Worm (Caenorhabditis elegans) whole organism, early embryonic: ENCODE results near the gene F15A4.2.

Source experiments
- B0310.2 ChIP-seq: sonication (generic microtip); optimal IDR thresholded peaks from 2 replicates; lab custom pipeline; 2016; ENCODE audit warnings: mild to moderate bottlenecking, missing genetic modification characterization, missing compliant biosample characterization
- F13C5.2 ChIP-seq: sonication (generic microtip); optimal IDR thresholded peaks from 2 replicates; lab custom pipeline; 2017; ENCODE audit warnings: mild to moderate bottlenecking, missing genetic modification characterization, inconsistent platforms, missing compliant biosample characterization
- aly-1 ChIP-seq: sonication (generic microtip); optimal IDR thresholded peaks from 2 replicates; lab custom pipeline; 2016; ENCODE audit warnings: missing genetic modification characterization, missing compliant biosample characterization
- ama-1 ChIP-seq: fragments of 150-350 bp; optimal IDR thresholded peaks from 2 replicates; lab custom pipeline; 2014
- ceh-13 ChIP-seq: fragments of 200-800 bp; sonication (Bioruptor generic); optimal IDR thresholded peaks from 2 replicates; lab custom pipeline; 2018; ENCODE audit warnings: mild to moderate bottlenecking, missing genetic modification characterization, missing compliant biosample characterization
- ceh-36 ChIP-seq: sonication (generic microtip); optimal IDR thresholded peaks from 2 replicates; lab custom pipeline; 2016; ENCODE audit warnings: missing genetic modification characterization, inconsistent platforms, missing compliant biosample characterization
- ets-7 ChIP-seq: sonication (generic microtip); optimal IDR thresholded peaks from 2 replicates; lab custom pipeline; 2016; ENCODE audit warnings: missing genotype, missing genetic modification characterization, missing compliant biosample characterization
- flt-1 ChIP-seq: fragments of 200-800 bp; sonication (Bioruptor generic); IDR thresholded peaks from 2 replicates; pipeline ENCODE4 v1.3.6; 2022; ENCODE audit warnings: missing genetic modification characterization, missing compliant biosample characterization
- hmbx-1 ChIP-seq: sonication (generic microtip); optimal IDR thresholded peaks from 2 replicates; lab custom pipeline; 2016; ENCODE audit warnings: mild to moderate bottlenecking, missing genetic modification characterization, missing compliant biosample characterization
- hmg-4 ChIP-seq: fragments of 200-800 bp; sonication (Bioruptor generic); optimal IDR thresholded peaks from 2 replicates; lab custom pipeline; 2018; ENCODE audit warnings: mild to moderate bottlenecking, missing genetic modification characterization, missing compliant biosample characterization
- hnd-1 ChIP-seq: sonication (generic microtip); optimal IDR thresholded peaks from 2 replicates; lab custom pipeline; 2016; ENCODE audit warnings: missing genetic modification characterization, missing compliant biosample characterization
- pes-1 ChIP-seq: fragments of 200-800 bp; sonication (Bioruptor generic); IDR thresholded peaks from 2 replicates; pipeline ENCODE4 v1.3.6; 2022; ENCODE audit warnings: missing genetic modification reagents, missing genetic modification characterization, missing compliant biosample characterization
- scrt-1 ChIP-seq: fragments of 200-800 bp; sonication (Bioruptor generic); IDR thresholded peaks from 2 replicates; pipeline ENCODE4 v1.3.6; 2022; ENCODE audit warnings: missing genetic modification characterization, missing compliant biosample characterization
- sea-1 ChIP-seq: fragments of 200-800 bp; sonication (Bioruptor generic); conservative IDR thresholded peaks from 2 replicates; pipeline ENCODE4 v1.3.6; 2022; ENCODE audit warnings: missing genetic modification characterization, missing compliant biosample characterization
- tbx-11 ChIP-seq: fragments of 200-800 bp; sonication (Bioruptor generic); IDR thresholded peaks from 2 replicates; pipeline ENCODE4 v1.3.6; 2022; ENCODE audit warnings: missing genetic modification characterization, missing compliant biosample characterization
- tbx-37 ChIP-seq: fragments of 200-800 bp; sonication (Bioruptor generic); conservative IDR thresholded peaks from 2 replicates; pipeline ENCODE4 v1.3.6; 2022; ENCODE audit warnings: missing genetic modification reagents, missing genetic modification characterization, missing compliant biosample characterization
- tra-4 ChIP-seq: sonication (generic microtip); optimal IDR thresholded peaks from 2 replicates; lab custom pipeline; 2017; ENCODE audit warnings: missing genetic modification characterization, missing compliant biosample characterization

F15A4.2 gene

DNA sequence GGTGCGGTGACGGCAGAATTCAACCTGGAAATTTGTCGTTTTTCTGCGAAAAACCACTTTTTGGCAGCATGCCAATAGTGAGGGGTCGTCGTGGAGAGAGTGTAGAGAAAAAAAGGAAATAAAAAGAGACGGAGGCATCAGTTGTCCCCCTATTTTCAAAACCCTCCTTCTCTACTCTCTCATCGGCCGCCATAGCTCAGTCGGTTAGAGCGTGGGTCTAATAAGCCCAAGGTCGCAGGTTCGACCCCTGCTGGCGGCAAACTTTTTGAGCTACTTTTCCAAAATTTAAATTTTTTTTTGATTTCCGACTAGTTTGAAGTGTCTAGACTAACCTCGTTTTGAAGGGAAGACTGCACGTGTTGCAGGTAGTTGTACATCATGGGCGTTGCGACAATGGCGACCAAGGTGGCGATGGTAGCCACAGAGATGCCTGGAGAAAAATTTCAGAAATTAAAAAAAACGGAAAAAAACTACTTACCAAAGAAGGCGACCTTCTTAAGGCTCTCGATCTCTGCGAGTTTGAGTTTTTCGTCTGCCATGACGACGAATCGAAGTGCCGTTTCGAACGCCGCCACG is 32.3 kb downstream of the F15A4.2 start, which contains the start of gene col-85:
Gene col-85 (minus strand): TSS at position 540 of the 576 bp plus-strand sequence.
- TF ChIP-seq tra-4 (tag; lab: Kevin White, UChicago) (peak; percentile 85), pes-1 (peak; percentile 98), F13C5.2 (tag; lab: Kevin White, UChicago) (peak; percentile 95), scrt-1 (GFP tag; lab: Robert Waterston, UW) (peak; percentile 98), hmbx-1 (tag; lab: Kevin White, UChicago) (peak; percentile 79), tbx-37 (GFP tag; lab: Robert Waterston, UW) (peak; percentile 98), hmg-4 (peak; percentile 92), B0310.2 (tag; lab: Kevin White, UChicago) (peak; percentile 91), ets-7 (peak; percentile 93), ceh-13 (GFP tag; lab: Kevin White, UChicago) (peak; percentile 84), sea-1 (GFP tag; lab: Robert Waterston, UW) (peak; percentile 95), tbx-11 (GFP tag; lab: Robert Waterston, UW) (peak; percentile 97), ama-1 (no peak), aly-1 (tag; lab: Kevin White, UChicago) (peak; percentile 90), flt-1 (GFP tag; lab: Robert Waterston, UW) (peak; percentile 98), hnd-1 (tag; lab: Kevin White, UChicago) (peak; percentile 88), ceh-36 (tag; lab: Kevin White, UChicago) (peak; percentile 94)

DNA sequence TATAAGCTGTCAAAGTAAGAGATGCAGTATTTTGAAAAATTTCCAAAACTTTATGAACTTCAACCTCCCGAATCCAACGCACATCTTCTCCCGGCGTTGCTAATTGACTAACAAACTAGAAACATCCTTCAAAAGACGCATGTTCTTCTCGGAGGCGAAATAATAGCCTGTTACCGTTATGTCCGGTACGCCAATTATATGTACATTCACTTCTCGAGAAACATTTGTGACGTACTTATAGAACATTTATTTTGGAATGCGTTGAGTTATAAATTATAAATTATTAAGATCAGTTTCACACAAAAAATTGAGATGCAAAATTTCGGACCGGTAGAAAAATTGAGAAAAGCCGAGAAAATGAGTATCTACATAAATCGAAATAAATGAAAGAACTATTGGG is 34.6 kb downstream of the F15A4.2 start, which contains the start of gene T21B4.3:
Gene T21B4.3 (minus strand): TSS at position 101 of the 400 bp plus-strand sequence.
- TF ChIP-seq flt-1 (GFP tag; lab: Robert Waterston, UW) (no peak), B0310.2 (tag; lab: Kevin White, UChicago) (no peak), tbx-37 (GFP tag; lab: Robert Waterston, UW) (no peak), scrt-1 (GFP tag; lab: Robert Waterston, UW) (no peak), ets-7 (no peak), ceh-13 (GFP tag; lab: Kevin White, UChicago) (no peak), aly-1 (tag; lab: Kevin White, UChicago) (no peak), tra-4 (tag; lab: Kevin White, UChicago) (no peak), ama-1 (no peak), hmg-4 (no peak), ceh-36 (tag; lab: Kevin White, UChicago) (no peak), sea-1 (GFP tag; lab: Robert Waterston, UW) (no peak), tbx-11 (GFP tag; lab: Robert Waterston, UW) (no peak)

DNA sequence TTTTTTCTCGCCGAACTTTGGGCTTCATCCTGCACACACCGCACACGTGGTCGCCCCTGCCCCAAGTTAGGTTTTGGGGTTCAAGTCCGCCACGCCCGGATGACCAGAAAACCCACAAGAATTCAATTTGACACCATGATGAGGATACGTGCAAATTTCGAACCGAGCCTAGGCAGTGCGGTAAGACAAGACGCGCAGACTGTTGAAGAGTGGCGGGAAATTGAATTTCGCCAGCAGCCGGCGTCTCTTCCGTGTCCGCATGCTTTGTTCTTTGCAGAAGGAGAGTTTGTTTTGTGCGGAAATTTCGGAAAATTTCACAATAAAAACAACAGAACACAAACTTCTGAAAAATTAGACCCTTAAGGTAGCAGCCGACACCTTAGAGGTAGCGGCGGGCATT is 37.6 kb downstream of the F15A4.2 start:
- TF ChIP-seq flt-1 (GFP tag; lab: Robert Waterston, UW), result no peak
- TF ChIP-seq ceh-13 (GFP tag; lab: Kevin White, UChicago), result no peak
- no peak for TF ChIP-seq hmg-4

DNA sequence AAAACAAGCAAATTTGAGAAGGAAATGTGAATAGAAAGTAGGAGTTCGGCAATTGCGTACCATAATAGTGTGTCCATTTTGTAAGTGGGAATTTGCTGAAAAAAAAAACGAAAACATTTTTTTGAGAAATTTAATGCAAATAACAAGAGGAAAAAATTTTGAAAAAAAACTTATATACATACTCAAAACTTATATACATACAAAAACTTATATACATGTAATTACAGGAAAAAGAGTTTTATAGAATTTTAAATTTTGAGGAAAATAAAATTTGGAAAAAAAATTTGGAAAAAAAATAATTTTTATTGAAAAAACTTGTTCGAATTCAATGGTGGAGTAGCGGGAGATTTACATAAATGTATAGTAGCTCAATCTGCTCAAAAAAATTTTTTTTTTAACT is 40.4 kb downstream of the F15A4.2 start, which contains the start of gene ador-1:
Gene ador-1 (minus strand): TSS at position 101 of the 400 bp plus-strand sequence.
- TF ChIP-seq hmbx-1 (tag; lab: Kevin White, UChicago) (no peak), hmg-4 (no peak), scrt-1 (GFP tag; lab: Robert Waterston, UW) (no peak), flt-1 (GFP tag; lab: Robert Waterston, UW) (no peak), tbx-37 (GFP tag; lab: Robert Waterston, UW) (no peak)

DNA sequence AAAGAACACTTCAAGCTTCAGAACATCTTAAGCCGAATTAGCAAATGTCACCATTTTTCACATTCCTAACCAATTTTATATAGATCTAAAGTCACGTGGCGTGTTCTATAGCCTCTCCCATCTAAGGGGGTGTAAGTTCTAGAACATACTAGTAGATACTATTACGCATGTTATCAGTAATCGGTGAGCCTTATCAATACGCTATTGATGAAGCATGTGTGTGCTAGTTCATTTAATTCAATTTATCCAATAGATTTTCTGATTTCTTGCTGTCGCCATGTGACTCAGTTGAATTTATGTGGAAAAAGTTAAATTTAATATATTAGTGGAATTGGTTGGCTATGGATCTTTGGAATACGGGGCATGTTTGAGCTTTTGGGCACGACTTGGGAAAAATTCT is 44.2 kb downstream of the F15A4.2 start:
- no peak for TF ChIP-seq pes-1
- no peak for TF ChIP-seq sea-1 (GFP tag; lab: Robert Waterston, UW)
- TF ChIP-seq tbx-11 (GFP tag; lab: Robert Waterston, UW), result no peak
- TF ChIP-seq hmbx-1 (tag; lab: Kevin White, UChicago), result no peak
- TF ChIP-seq scrt-1 (GFP tag; lab: Robert Waterston, UW), result no peak

DNA sequence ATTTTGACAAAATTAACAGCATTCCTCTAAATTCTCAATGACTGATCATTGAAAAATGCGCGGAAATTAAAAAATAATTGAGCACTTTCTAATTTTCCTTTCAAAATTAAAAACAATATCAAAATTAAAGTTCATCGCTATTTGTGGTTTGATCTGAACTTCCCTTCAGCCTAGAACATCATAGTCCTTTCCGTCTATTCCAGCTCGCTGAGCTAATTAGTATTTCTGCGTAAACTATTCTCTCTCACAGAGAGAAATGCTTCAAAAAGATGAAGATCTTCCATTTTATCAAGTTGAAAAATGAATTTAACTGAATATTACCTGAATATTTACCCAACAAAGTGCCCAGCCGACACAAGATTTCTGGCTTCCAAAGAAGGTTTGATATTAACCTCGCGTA is 44.7 kb downstream of the F15A4.2 start, which contains the start of gene srh-68:
Gene srh-68 (plus strand): TSS at position 301 of the 400 bp plus-strand sequence.
- no peak for TF ChIP-seq aly-1 (tag; lab: Kevin White, UChicago)
- TF ChIP-seq scrt-1 (GFP tag; lab: Robert Waterston, UW), result no peak
- no peak for TF ChIP-seq ceh-13 (GFP tag; lab: Kevin White, UChicago)
- no peak for TF ChIP-seq flt-1 (GFP tag; lab: Robert Waterston, UW)
- TF ChIP-seq hmg-4, result no peak
- no peak for TF ChIP-seq F13C5.2 (tag; lab: Kevin White, UChicago)
- TF ChIP-seq hmbx-1 (tag; lab: Kevin White, UChicago), result no peak

DNA sequence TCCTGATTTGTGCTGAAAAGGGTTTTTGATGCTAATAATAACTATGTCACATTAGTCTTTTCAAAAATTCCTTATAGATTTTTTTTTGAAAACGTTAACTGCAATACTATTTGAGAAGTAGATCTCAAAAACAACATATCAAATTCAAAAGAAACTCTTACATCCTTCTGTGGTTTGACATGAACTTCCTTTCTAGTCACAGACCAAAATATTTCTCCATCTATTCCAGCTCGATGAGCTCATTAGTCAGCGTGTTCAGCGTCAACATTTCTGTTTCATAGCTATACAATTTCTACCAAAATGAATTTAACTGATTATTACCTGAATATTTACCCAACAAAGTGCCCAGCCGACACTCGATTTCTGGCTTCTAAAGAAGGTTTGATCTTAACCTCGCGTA is 46.3 kb downstream of the F15A4.2 start, which contains the start of gene srh-67:
Gene srh-67 (plus strand): TSS at position 301 of the 400 bp plus-strand sequence.
- TF ChIP-seq F13C5.2 (tag; lab: Kevin White, UChicago) (no peak), ama-1 (no peak), ets-7 (no peak), flt-1 (GFP tag; lab: Robert Waterston, UW) (no peak), scrt-1 (GFP tag; lab: Robert Waterston, UW) (no peak), aly-1 (tag; lab: Kevin White, UChicago) (no peak), tbx-11 (GFP tag; lab: Robert Waterston, UW) (no peak), tra-4 (tag; lab: Kevin White, UChicago) (no peak), B0310.2 (tag; lab: Kevin White, UChicago) (no peak), ceh-36 (tag; lab: Kevin White, UChicago) (no peak), sea-1 (GFP tag; lab: Robert Waterston, UW) (no peak)

DNA sequence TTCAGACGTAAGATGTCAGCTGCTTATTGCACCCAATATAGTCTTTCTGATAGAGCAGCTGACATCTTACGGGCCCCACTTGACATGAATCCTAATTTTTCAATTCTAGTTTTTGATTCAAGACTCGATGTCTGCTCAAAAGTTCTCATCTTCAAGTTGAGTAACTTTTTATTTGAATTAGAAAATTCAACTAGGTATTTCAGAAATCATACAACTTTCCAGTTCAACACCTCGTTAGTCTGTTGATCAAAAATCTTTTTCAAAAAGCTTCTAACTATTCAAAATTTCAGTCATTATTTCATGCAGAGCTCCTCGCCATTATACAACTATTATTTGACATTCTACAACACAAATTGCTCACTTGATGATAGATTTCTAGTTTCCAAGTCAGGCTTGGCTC is 49.5 kb downstream of the F15A4.2 start, which contains the start of gene srh-73:
Gene srh-73 (plus strand): TSS at position 301 of the 400 bp plus-strand sequence.
- TF ChIP-seq hnd-1 (tag; lab: Kevin White, UChicago) (no peak), tbx-11 (GFP tag; lab: Robert Waterston, UW) (no peak), flt-1 (GFP tag; lab: Robert Waterston, UW) (no peak), tra-4 (tag; lab: Kevin White, UChicago) (no peak), pes-1 (no peak), F13C5.2 (tag; lab: Kevin White, UChicago) (no peak), scrt-1 (GFP tag; lab: Robert Waterston, UW) (no peak), ceh-36 (tag; lab: Kevin White, UChicago) (no peak), hmbx-1 (tag; lab: Kevin White, UChicago) (no peak), ceh-13 (GFP tag; lab: Kevin White, UChicago) (no peak), tbx-37 (GFP tag; lab: Robert Waterston, UW) (no peak), hmg-4 (no peak), B0310.2 (tag; lab: Kevin White, UChicago) (no peak), ets-7 (no peak), ama-1 (no peak), sea-1 (GFP tag; lab: Robert Waterston, UW) (no peak), aly-1 (tag; lab: Kevin White, UChicago) (no peak)
